Worm (Caenorhabditis elegans) whole organism, L3 larva: ENCODE results near the gene plp-1.

Experiments used
- aly-2 ChIP-seq: fragments of 150-350 bp; optimal IDR thresholded peaks from 2 replicates; lab custom pipeline; 2014; ENCODE audit warnings: missing biosample characterization, missing genetic modification characterization
- daf-12 ChIP-seq: fragments of 150-350 bp; optimal IDR thresholded peaks from 2 replicates; lab custom pipeline; 2014; ENCODE audit warnings: missing biosample characterization, missing genetic modification reagents, missing genetic modification characterization
- egl-27 ChIP-seq: sonication (generic microtip); optimal IDR thresholded peaks from 4 replicates; lab custom pipeline; 2017; ENCODE audit warnings: missing biosample characterization, missing genetic modification reagents, missing genetic modification characterization
- egl-5 ChIP-seq: fragments of 150-350 bp; optimal IDR thresholded peaks from 2 replicates; lab custom pipeline; 2017; ENCODE audit warnings: missing biosample characterization, missing genetic modification reagents, missing genetic modification characterization, inconsistent platforms
- elt-1 ChIP-seq: fragments of 150-350 bp; optimal IDR thresholded peaks from 2 replicates; lab custom pipeline; 2014; ENCODE audit warnings: missing biosample characterization, missing genetic modification characterization
- elt-3 ChIP-seq, 3 experiments: fragments of 150-350 bp in 1 of 3; sonication (generic microtip) in 2 of 3; optimal IDR thresholded peaks; 2 replicates in 2 of 3; 4 replicates in 1 of 3; lab custom pipeline; 2014 to 2017; ENCODE audit warnings: missing biosample characterization in 3 of 3, missing genetic modification characterization in 3 of 3
- fkh-10 ChIP-seq: sonication (generic microtip); optimal IDR thresholded peaks from 2 replicates; lab custom pipeline; 2017; ENCODE audit warnings: missing biosample characterization, missing genetic modification reagents, missing genetic modification characterization
- fkh-2 ChIP-seq: fragments of 150-350 bp; optimal IDR thresholded peaks from 2 replicates; lab custom pipeline; 2014; ENCODE audit warnings: missing biosample characterization, missing genetic modification reagents, missing genetic modification characterization
- nhr-237 ChIP-seq: fragments of 150-350 bp; optimal IDR thresholded peaks from 2 replicates; lab custom pipeline; 2014; ENCODE audit warnings: missing biosample characterization, missing genetic modification characterization
- unc-39 ChIP-seq: sonication (generic microtip); optimal IDR thresholded peaks from 4 replicates; lab custom pipeline; 2017; ENCODE audit warnings: missing biosample characterization, missing genetic modification characterization
- unc-62 ChIP-seq: fragments of 150-350 bp; sonication (generic microtip); optimal IDR thresholded peaks from 4 replicates; lab custom pipeline; 2014; ENCODE audit warnings: missing biosample characterization, missing genetic modification reagents, missing genetic modification characterization
- ztf-11 ChIP-seq: fragments of 150-350 bp; optimal IDR thresholded peaks from 2 replicates; lab custom pipeline; 2014; ENCODE audit warnings: missing biosample characterization, missing genetic modification characterization

DNA sequence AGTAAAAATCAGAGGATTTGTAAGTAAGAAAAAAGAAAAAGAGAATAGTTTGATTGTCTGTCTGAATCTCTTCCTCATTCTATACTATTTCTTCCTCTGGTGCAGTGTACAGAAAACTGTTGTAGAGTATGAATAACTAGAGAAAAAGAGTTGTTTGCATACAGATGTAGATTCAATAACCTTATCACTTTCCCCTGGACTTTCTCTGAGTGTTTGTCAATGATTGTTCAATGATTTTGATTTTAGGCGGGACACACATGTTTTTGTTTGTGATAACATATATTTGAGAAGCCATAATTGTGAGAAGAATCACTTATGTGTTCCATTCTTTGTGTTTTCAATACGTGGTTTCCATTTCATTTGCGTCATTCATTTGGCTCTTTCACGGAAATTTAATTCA, 46.0 kb downstream of the plp-1 start:
- TF ChIP-seq fkh-10 (no peak), elt-3 (tag; optimal IDR thresholded peaks at IDR 0.05; lab: Kevin White, UChicago) (no peak), elt-1 (tag; lab: Kevin White, UChicago) (no peak), fkh-2 (tag; lab: Kevin White, UChicago) (no peak), egl-27 (tag; lab: Kevin White, UChicago) (no peak), daf-12 (tag; lab: Kevin White, UChicago) (no peak), egl-5 (tag; lab: Kevin White, UChicago) (no peak), unc-39 (no peak), unc-62 (GFP tag; lab: Kevin White, UChicago) (no peak), ztf-11 (tag; lab: Kevin White, UChicago) (no peak), aly-2 (tag; lab: Kevin White, UChicago) (no peak), nhr-237 (tag; lab: Kevin White, UChicago) (no peak)
